Fruit fly (Drosophila melanogaster): ENCODE measurements around the gene CG31098.

DNA sequence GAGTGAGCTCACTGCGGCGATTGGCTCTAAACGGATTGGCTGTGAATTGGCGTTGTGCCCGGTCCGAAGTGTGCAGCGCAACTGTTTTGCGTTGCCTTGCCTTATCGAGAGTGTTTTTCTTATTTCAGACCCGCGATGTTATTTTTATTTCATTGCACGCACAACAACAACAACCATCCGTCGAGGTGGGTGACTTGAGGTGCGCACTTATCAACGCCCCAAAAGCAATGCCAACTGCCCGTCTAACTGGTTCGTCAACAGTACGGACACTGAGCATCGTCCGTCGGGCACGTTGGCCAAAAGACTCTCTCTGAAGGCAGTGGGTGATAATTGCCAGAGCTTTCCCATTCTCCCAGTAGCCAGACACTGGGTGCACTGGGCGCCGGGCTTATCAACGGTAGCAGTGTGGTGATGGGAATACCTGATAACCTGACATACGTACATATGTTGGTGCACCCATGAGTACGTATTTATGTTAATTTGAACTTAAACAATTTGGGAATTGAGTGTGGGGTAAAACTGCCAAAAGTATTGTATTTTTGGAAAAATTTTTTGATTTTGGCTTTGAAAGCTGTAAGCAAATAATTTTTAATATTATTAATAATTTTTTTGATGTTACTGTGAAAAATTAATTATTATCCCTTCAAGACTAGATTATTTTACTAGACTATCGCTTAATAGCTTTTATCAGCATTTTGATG, 2.7 kb upstream of the CG31098 start, which contains the start of gene CG31102:
- TF ChIP-seq fru (GFP tag; optimal IDR thresholded peaks at IDR 0.05) (peak; percentile 39), h (GFP tag; optimal IDR thresholded peaks at IDR 0.05) (peak; percentile 93), Dif (GFP tag; optimal IDR thresholded peaks at IDR 0.05; ENCODE audit: partially characterized antibody) (peak; percentile 7), psq (GFP tag; optimal IDR thresholded peaks at IDR 0.05) (no peak)

Data from whole organism, wandering third instar larva.